Fruit fly (Drosophila melanogaster): ENCODE results near the gene Ube3a.

DNA sequence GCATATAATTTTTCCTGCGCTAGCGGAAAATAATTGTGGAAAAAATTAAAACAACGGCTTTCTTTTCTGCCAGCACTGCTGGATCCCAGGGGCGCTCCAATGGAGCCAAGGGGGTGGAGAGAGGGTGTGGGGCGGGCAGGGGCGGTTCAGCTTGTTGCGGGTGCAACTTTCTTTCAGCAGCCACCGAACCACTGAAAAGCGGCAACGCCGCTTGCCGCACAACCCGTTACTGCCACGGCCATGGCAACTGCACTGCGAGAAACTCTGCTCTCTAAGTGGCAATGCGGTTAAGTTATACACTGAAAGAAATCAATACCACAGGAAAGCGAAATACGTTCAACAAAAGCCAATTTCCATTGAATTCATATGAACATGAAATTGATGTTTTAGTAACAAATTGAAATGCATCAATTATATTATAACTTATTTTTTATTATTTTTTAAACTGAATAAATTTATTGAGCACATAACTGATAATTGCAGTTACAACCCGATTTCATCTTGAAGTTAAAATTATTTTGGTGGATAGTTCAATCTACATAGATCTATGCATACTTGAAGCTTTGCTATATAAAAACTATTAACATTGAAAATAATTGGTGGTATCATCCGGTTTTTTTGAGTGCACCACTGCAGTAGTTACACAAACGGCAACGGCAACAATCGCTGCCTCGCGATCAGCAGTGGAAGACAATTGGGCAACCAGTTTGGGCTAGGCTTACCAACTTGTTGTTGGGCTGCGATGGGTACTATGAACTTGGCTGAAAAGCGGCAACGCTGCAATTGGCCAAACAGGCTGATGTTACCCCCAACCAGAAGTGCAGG is 46.0 kb upstream of the Ube3a start:
- TF ChIP-seq CG8478 (optimal IDR thresholded peaks at IDR 0.05) (no peak), CTCF (optimal IDR thresholded peaks at IDR 0.05) (no peak)

Data from S2 (cell line).